Worm (Caenorhabditis elegans) whole organism, midembryonic: ENCODE data around the gene C18G1.8.
"Not testable (repeated sequence)": the region's sequence is repeated elsewhere in the genome, so short reads cannot be mapped to it uniquely, and the experiment has no call there.

Experiments used
- T22C8.4 ChIP-seq: fragments of 200-800 bp; sonication (Bioruptor generic); IDR thresholded peaks from 2 replicates; pipeline ENCODE4 v1.3.6; 2022; ENCODE audit warnings: missing genetic modification characterization, missing compliant biosample characterization
- cog-1 ChIP-seq: sonication (generic microtip); optimal IDR thresholded peaks from 2 replicates; lab custom pipeline; 2016; ENCODE audit warnings: missing genetic modification characterization, missing compliant biosample characterization
- flt-1 ChIP-seq: fragments of 200-800 bp; sonication (Bioruptor generic); IDR thresholded peaks from 2 replicates; pipeline ENCODE4 v1.3.6; 2022; ENCODE audit warnings: missing genetic modification characterization, missing compliant biosample characterization
- klf-2 ChIP-seq: fragments of 200-800 bp; sonication (Bioruptor generic); conservative IDR thresholded peaks from 2 replicates; pipeline ENCODE4 v1.3.6; 2022; ENCODE audit warnings: missing genetic modification reagents, missing genetic modification characterization, missing compliant biosample characterization
- med-1 ChIP-seq: sonication (generic microtip); optimal IDR thresholded peaks from 2 replicates; lab custom pipeline; 2017; ENCODE audit warnings: missing genetic modification characterization, mild to moderate bottlenecking, missing compliant biosample characterization, antibody characterized with exemption, missing genetic modification reagents; ENCODE audit not compliant: insufficient read depth
- ref-1 ChIP-seq: fragments of 200-800 bp; sonication (Bioruptor generic); conservative IDR thresholded peaks from 2 replicates; pipeline ENCODE4 v1.3.6; 2022; ENCODE audit warnings: missing genetic modification reagents, missing genetic modification characterization, missing compliant biosample characterization
- tab-1 ChIP-seq: fragments of 200-800 bp; sonication (Bioruptor generic); IDR thresholded peaks from 2 replicates; pipeline ENCODE4 v1.3.6; 2022; ENCODE audit warnings: missing genetic modification characterization, missing compliant biosample characterization
- ztf-23 ChIP-seq: fragments of 200-800 bp; sonication (Bioruptor generic); IDR thresholded peaks from 2 replicates; pipeline ENCODE4 v1.3.6; 2022; ENCODE audit warnings: missing genetic modification reagents, missing genetic modification characterization, missing compliant biosample characterization
- ztf-29 ChIP-seq: fragments of 200-800 bp; sonication (Bioruptor generic); IDR thresholded peaks from 2 replicates; pipeline ENCODE4 v1.3.6; 2022; ENCODE audit warnings: missing genetic modification reagents, missing genetic modification characterization, missing compliant biosample characterization

C18G1.8 gene

ce11 chrV:4769633-4770032 is 3.2 kb upstream of the C18G1.8 start, which contains the start of gene C18G1.9:
Gene C18G1.9, minus strand, starts transcription at chrV:4769733.
- TF ChIP-seq T22C8.4 = no peak
- TF ChIP-seq ztf-23 = no peak
- TF ChIP-seq ref-1 (GFP tag; lab: Robert Waterston, UW) = no peak
- no peak for TF ChIP-seq cog-1 (tag; lab: Kevin White, UChicago)
- TF ChIP-seq klf-2 (GFP tag; lab: Robert Waterston, UW) = no peak
- TF ChIP-seq tab-1 (GFP tag; lab: Robert Waterston, UW) = no peak

ce11 chrV:4760674-4761073 is 5.7 kb downstream of the C18G1.8 start, which contains the start of gene bgnt-1.4:
Gene bgnt-1.4, plus strand, starts transcription at chrV:4760974.
- TF ChIP-seq flt-1 (GFP tag; lab: Robert Waterston, UW); ref-1 (GFP tag; lab: Robert Waterston, UW); T22C8.4: not testable (repeated sequence)

- TF ChIP-seq med-1 (GFP tag; lab: Kevin White, UChicago) = no peak
- TF ChIP-seq klf-2 (GFP tag; lab: Robert Waterston, UW) = no peak
- no peak for TF ChIP-seq tab-1 (GFP tag; lab: Robert Waterston, UW)
- no peak for TF ChIP-seq ref-1 (GFP tag; lab: Robert Waterston, UW)
- no peak for TF ChIP-seq flt-1 (GFP tag; lab: Robert Waterston, UW)
- TF ChIP-seq T22C8.4 = no peak
- TF ChIP-seq cog-1 (tag; lab: Kevin White, UChicago) = no peak
- TF ChIP-seq ztf-23 = no peak
- TF ChIP-seq ztf-29 (GFP tag; lab: Robert Waterston, UW) = no peak
These were observed 7.9 kb downstream of the C18G1.8 start for ce11 chrV:4758540-4758939.

- TF ChIP-seq tab-1 (GFP tag; lab: Robert Waterston, UW) = no peak
- no peak for TF ChIP-seq T22C8.4
- no peak for TF ChIP-seq ztf-23
- no peak for TF ChIP-seq ref-1 (GFP tag; lab: Robert Waterston, UW)
- no peak for TF ChIP-seq cog-1 (tag; lab: Kevin White, UChicago)
- TF ChIP-seq ztf-29 (GFP tag; lab: Robert Waterston, UW) = no peak
- no peak for TF ChIP-seq klf-2 (GFP tag; lab: Robert Waterston, UW)
- no peak for TF ChIP-seq med-1 (GFP tag; lab: Kevin White, UChicago)
- no peak for TF ChIP-seq flt-1 (GFP tag; lab: Robert Waterston, UW)
These were observed 8.4 kb downstream of the C18G1.8 start for ce11 chrV:4758019-4758418.

ce11 chrV:4755308-4756029 is 10.9 kb downstream of the C18G1.8 start, which contains the start of gene pgl-3:
Gene pgl-3, plus strand, starts transcription at chrV:4755979.
- TF ChIP-seq tab-1 (GFP tag; lab: Robert Waterston, UW) (no peak), ztf-23 (no peak), ztf-29 (GFP tag; lab: Robert Waterston, UW) (no peak), ref-1 (GFP tag; lab: Robert Waterston, UW) (no peak), flt-1 (GFP tag; lab: Robert Waterston, UW) (no peak), klf-2 (GFP tag; lab: Robert Waterston, UW) (no peak), cog-1 (tag; lab: Kevin White, UChicago) (no peak), med-1 (GFP tag; lab: Kevin White, UChicago) (no peak), T22C8.4 (no peak)

- TF ChIP-seq cog-1 (tag; lab: Kevin White, UChicago) (no peak), flt-1 (GFP tag; lab: Robert Waterston, UW) (no peak), med-1 (GFP tag; lab: Kevin White, UChicago) (no peak), T22C8.4 (no peak), ztf-29 (GFP tag; lab: Robert Waterston, UW) (no peak), ztf-23 (no peak), ref-1 (GFP tag; lab: Robert Waterston, UW) (no peak), tab-1 (GFP tag; lab: Robert Waterston, UW) (no peak), klf-2 (GFP tag; lab: Robert Waterston, UW) (no peak)
These were observed 11.7 kb downstream of the C18G1.8 start for ce11 chrV:4754684-4755211.

- TF ChIP-seq med-1 (GFP tag; lab: Kevin White, UChicago) (no peak), ref-1 (GFP tag; lab: Robert Waterston, UW) (no peak), cog-1 (tag; lab: Kevin White, UChicago) (no peak), flt-1 (GFP tag; lab: Robert Waterston, UW) (no peak), ztf-23 (no peak), tab-1 (GFP tag; lab: Robert Waterston, UW) (no peak), klf-2 (GFP tag; lab: Robert Waterston, UW) (no peak), ztf-29 (GFP tag; lab: Robert Waterston, UW) (no peak)
These were observed 12.3 kb downstream of the C18G1.8 start, which contains the start of gene hil-4 for ce11 chrV:4754123-4754522. Gene hil-4, plus strand, starts transcription at chrV:4754313.

ce11 chrV:4750294-4750693 is 16.1 kb downstream of the C18G1.8 start, which contains the start of gene C18G1.6:
Gene C18G1.6, plus strand, starts transcription at chrV:4750594.
- TF ChIP-seq ztf-23 (no peak), ztf-29 (GFP tag; lab: Robert Waterston, UW) (no peak), ref-1 (GFP tag; lab: Robert Waterston, UW) (no peak), cog-1 (tag; lab: Kevin White, UChicago) (no peak), T22C8.4 (no peak), tab-1 (GFP tag; lab: Robert Waterston, UW) (no peak), klf-2 (GFP tag; lab: Robert Waterston, UW) (no peak), med-1 (GFP tag; lab: Kevin White, UChicago) (no peak), flt-1 (GFP tag; lab: Robert Waterston, UW) (no peak)

ce11 chrV:4745269-4745668 is 21.1 kb downstream of the C18G1.8 start, which contains the start of gene C18G1.7:
Gene C18G1.7, plus strand, starts transcription at chrV:4745569.
- no peak for TF ChIP-seq ztf-29 (GFP tag; lab: Robert Waterston, UW)
